Fruit fly (Drosophila melanogaster) whole organism, wandering third instar larva: ENCODE data around the gene Arl1.
A peak's percentile ranks its signal among the peaks of the same experiment; 100 is the strongest.

Experiments used
- Abd-B ChIP-seq: fragments of >200 bp; optimal IDR thresholded peaks from 2 replicates; lab custom pipeline; 2017; ENCODE audit warnings: missing biosample characterization, missing genetic modification characterization
- CG32264 ChIP-seq: fragments of 200-800 bp; sonication (Bioruptor generic); optimal IDR thresholded peaks from 2 replicates; lab custom pipeline; 2016; ENCODE audit warnings: missing biosample characterization, missing genetic modification characterization
- CrebA ChIP-seq: fragments of 200-800 bp; sonication (Bioruptor generic); optimal IDR thresholded peaks from 2 replicates; lab custom pipeline; 2016; ENCODE audit warnings: missing biosample characterization, mild to moderate bottlenecking, missing genetic modification characterization, borderline replicate concordance
- Dfd ChIP-seq: fragments of >200 bp; optimal IDR thresholded peaks from 2 replicates; lab custom pipeline; 2017; ENCODE audit warnings: missing biosample characterization, missing genetic modification characterization
- Dif ChIP-seq: fragments of 200-275, 200-300 bp; sonication (Bioruptor generic); optimal IDR thresholded peaks from 2 replicates; lab custom pipeline; 2018; ENCODE audit warnings: missing biosample characterization, missing genetic modification characterization; ENCODE audit not compliant: partially characterized antibody
- GATAd ChIP-seq: sonication (Bioruptor generic); optimal IDR thresholded peaks from 2 replicates; lab custom pipeline; 2016; ENCODE audit warnings: missing biosample characterization, missing genetic modification characterization
- HLH106 ChIP-seq: fragments of 200-800 bp; optimal IDR thresholded peaks from 3 replicates; lab custom pipeline; 2019; ENCODE audit warnings: missing biosample characterization, mild to moderate bottlenecking, missing genetic modification characterization, moderate library complexity
- Hnf4 ChIP-seq: fragments of 200-800 bp; sonication (Bioruptor generic); optimal IDR thresholded peaks from 2 replicates; lab custom pipeline; 2016; ENCODE audit warnings: missing biosample characterization, mild to moderate bottlenecking, missing genetic modification characterization
- Hr78 ChIP-seq: fragments of >200 bp; optimal IDR thresholded peaks from 2 replicates; lab custom pipeline; 2017; ENCODE audit warnings: missing biosample characterization, missing genetic modification characterization
- Hr83 ChIP-seq: fragments of 200-300 bp; sonication (Bioruptor generic); optimal IDR thresholded peaks from 2 replicates; lab custom pipeline; 2016; ENCODE audit warnings: missing biosample characterization, mild to moderate bottlenecking, missing genetic modification characterization, moderate library complexity; ENCODE audit not compliant: poor library complexity, severe bottlenecking
- Jra ChIP-seq: sonication (Bioruptor generic); optimal IDR thresholded peaks from 2 replicates; lab custom pipeline; 2016; ENCODE audit warnings: missing biosample characterization, missing genetic modification characterization
- Mio ChIP-seq: sonication (Bioruptor generic); optimal IDR thresholded peaks from 2 replicates; lab custom pipeline; 2016; ENCODE audit warnings: missing biosample characterization, missing genetic modification characterization
- Myc ChIP-seq: fragments of >200 bp; optimal IDR thresholded peaks from 2 replicates; lab custom pipeline; 2017
- N ChIP-seq: fragments of >200 bp; optimal IDR thresholded peaks from 2 replicates; lab custom pipeline; 2018; ENCODE audit warnings: missing biosample characterization, missing external identifiers, missing genetic modification characterization
- OdsH ChIP-seq: fragments of 200-800 bp; sonication (Bioruptor generic); optimal IDR thresholded peaks from 2 replicates; lab custom pipeline; 2016; ENCODE audit warnings: missing biosample characterization, mild to moderate bottlenecking, missing genetic modification characterization
- Rel ChIP-seq, 2 experiments: fragments of 200-800 bp; sonication (Bioruptor generic) in 1 of 2; optimal IDR thresholded peaks; 2 replicates in 1 of 2; 3 replicates in 1 of 2; lab custom pipeline; 2016 to 2019; ENCODE audit warnings: mild to moderate bottlenecking in 2 of 2, missing biosample characterization in 2 of 2, missing genetic modification characterization in 2 of 2, moderate library complexity in 1 of 2
- Sp1 ChIP-seq: fragments of 200-800 bp; sonication (Bioruptor generic); optimal IDR thresholded peaks from 3 replicates; lab custom pipeline; 2019; ENCODE audit warnings: missing biosample characterization, mild to moderate bottlenecking, missing genetic modification characterization, moderate library complexity
- Vsx2 ChIP-seq: fragments of 200-300, 225-300 bp; sonication (Bioruptor generic); optimal IDR thresholded peaks from 2 replicates; lab custom pipeline; 2018; ENCODE audit warnings: missing biosample characterization, missing genetic modification characterization; ENCODE audit not compliant: partially characterized antibody
- brk ChIP-seq: fragments of 200-800 bp; sonication (Bioruptor generic); optimal IDR thresholded peaks from 2 replicates; lab custom pipeline; 2016; ENCODE audit warnings: missing biosample characterization, mild to moderate bottlenecking, missing genetic modification characterization
- dl ChIP-seq, 2 experiments: fragments of 175-275, 200-275 bp in 1 of 2; fragments of 200-275 bp in 1 of 2; sonication (Bioruptor generic); optimal IDR thresholded peaks; lab custom pipeline; 2018; ENCODE audit warnings: mild to moderate bottlenecking in 2 of 2, missing biosample characterization in 2 of 2, missing genetic modification characterization in 2 of 2, moderate library complexity in 2 of 2; ENCODE audit not compliant: partially characterized antibody in 2 of 2, insufficient read depth in 1 of 2
- dmrt93B ChIP-seq: fragments of 200-800 bp; sonication (Bioruptor generic); optimal IDR thresholded peaks from 2 replicates; lab custom pipeline; 2018; ENCODE audit warnings: missing biosample characterization, mild to moderate bottlenecking, missing genetic modification characterization
- dsf ChIP-seq: sonication (Bioruptor generic); optimal IDR thresholded peaks from 2 replicates; lab custom pipeline; 2016; ENCODE audit warnings: missing biosample characterization, missing genetic modification characterization, borderline replicate concordance
- ey ChIP-seq: fragments of 200-800 bp; sonication (Bioruptor generic); optimal IDR thresholded peaks from 2 replicates; lab custom pipeline; 2016; ENCODE audit warnings: missing biosample characterization, missing genetic modification characterization
- fru ChIP-seq: fragments of 200-800 bp; sonication (Bioruptor generic); optimal IDR thresholded peaks from 3 replicates; lab custom pipeline; 2016; ENCODE audit warnings: missing biosample characterization, mild to moderate bottlenecking, missing genetic modification characterization
- h ChIP-seq: fragments of 200-800 bp; sonication (Bioruptor generic); optimal IDR thresholded peaks from 3 replicates; lab custom pipeline; 2016; ENCODE audit warnings: missing biosample characterization, mild to moderate bottlenecking, missing genetic modification characterization
- jim ChIP-seq: fragments of 175-275, 200-325 bp; sonication (Bioruptor generic); optimal IDR thresholded peaks from 2 replicates; lab custom pipeline; 2016; ENCODE audit warnings: missing biosample characterization, mild to moderate bottlenecking, missing genetic modification characterization
- lola ChIP-seq: fragments of >200 bp; optimal IDR thresholded peaks from 2 replicates; lab custom pipeline; 2017; ENCODE audit warnings: missing biosample characterization, missing genetic modification characterization
- pan ChIP-seq: fragments of >200 bp; optimal IDR thresholded peaks from 2 replicates; lab custom pipeline; 2017
- psq ChIP-seq: fragments of 200-800 bp; sonication (Bioruptor generic); optimal IDR thresholded peaks from 3 replicates; lab custom pipeline; 2017; ENCODE audit warnings: missing biosample characterization, mild to moderate bottlenecking, missing genetic modification characterization, moderate library complexity
- rgr ChIP-seq: fragments of 200-800 bp; sonication (Bioruptor generic); optimal IDR thresholded peaks from 3 replicates; lab custom pipeline; 2016; ENCODE audit warnings: missing biosample characterization, mild to moderate bottlenecking, missing genetic modification characterization
- sage ChIP-seq: fragments of 200-800 bp; sonication (Bioruptor generic); optimal IDR thresholded peaks from 2 replicates; lab custom pipeline; 2016; ENCODE audit warnings: missing biosample characterization, mild to moderate bottlenecking, missing genetic modification characterization
- sv ChIP-seq: fragments of 200-800 bp; sonication (Bioruptor generic); optimal IDR thresholded peaks from 3 replicates; lab custom pipeline; 2016; ENCODE audit warnings: missing biosample characterization, missing genetic modification characterization
- tai ChIP-seq: sonication (Bioruptor generic); optimal IDR thresholded peaks from 2 replicates; lab custom pipeline; 2016; ENCODE audit warnings: missing biosample characterization, missing genetic modification characterization
- usp ChIP-seq: fragments of >200 bp; optimal IDR thresholded peaks from 2 replicates; lab custom pipeline; 2017; ENCODE audit warnings: missing biosample characterization, missing genetic modification characterization
- woc ChIP-seq: sonication (Bioruptor generic); optimal IDR thresholded peaks from 2 replicates; lab custom pipeline; 2016; ENCODE audit warnings: missing biosample characterization, mild to moderate bottlenecking, missing genetic modification characterization

The Arl1 gene

dm6 chr3L:15952287-15952686 lies 30.6 kb upstream of the Arl1 start:
- TF ChIP-seq psq (GFP tag; lab: Kevin White, UChicago) (no peak), Hr78 (GFP tag; lab: Kevin White, UChicago) (no peak), woc (no peak), Dfd (GFP tag; lab: Kevin White, UChicago) (no peak), HLH106 (no peak), Vsx2 (GFP tag; lab: Kevin White, UChicago) (no peak), pan (lab: Kevin White, UChicago) (no peak), sv (GFP tag; lab: Kevin White, UChicago) (no peak), CrebA (GFP tag; lab: Kevin White, UChicago) (no peak), Hnf4 (GFP tag; lab: Kevin White, UChicago) (no peak), CG32264 (GFP tag; lab: Kevin White, UChicago) (no peak), N (GFP tag; lab: Kevin White, UChicago) (no peak), lola (GFP tag; lab: Kevin White, UChicago) (no peak), dmrt93B (GFP tag; lab: Kevin White, UChicago) (no peak), ey (no peak)

DNA sequence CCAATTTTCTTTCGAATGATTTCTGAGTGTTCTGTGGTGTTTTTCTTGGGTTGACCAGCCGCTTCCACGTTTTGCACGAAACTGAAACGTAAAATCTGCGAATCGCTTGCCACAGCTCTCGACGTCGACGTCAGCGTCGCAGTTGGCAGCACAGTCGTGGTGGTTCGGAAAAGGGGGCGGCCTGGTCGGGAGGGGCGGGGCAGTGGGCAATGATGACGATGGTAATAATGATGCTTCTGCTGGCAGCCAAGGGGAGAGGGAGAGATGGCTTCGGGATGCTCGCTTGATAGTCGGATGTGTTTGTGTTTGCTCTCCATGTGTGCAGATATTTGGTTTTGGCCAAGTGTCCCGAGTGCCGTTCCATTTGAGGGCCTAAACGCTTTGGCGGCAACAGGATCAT lies 30.0 kb upstream of the Arl1 start:
- TF ChIP-seq Vsx2 (GFP tag; lab: Kevin White, UChicago) (no peak), jim (GFP tag; lab: Kevin White, UChicago) (no peak), psq (GFP tag; lab: Kevin White, UChicago) (no peak), sv (GFP tag; lab: Kevin White, UChicago) (no peak), N (GFP tag; lab: Kevin White, UChicago) (no peak), usp (GFP tag; lab: Kevin White, UChicago) (no peak), dmrt93B (GFP tag; lab: Kevin White, UChicago) (no peak), dl (GFP tag; optimal IDR thresholded peaks at IDR 0.05; lab: Kevin White, UChicago; ENCODE audit: insufficient read depth in 1 of 2, partially characterized antibody in 2 of 2) (no peak), Hr83 (GFP tag; lab: Kevin White, UChicago) (no peak)

DNA sequence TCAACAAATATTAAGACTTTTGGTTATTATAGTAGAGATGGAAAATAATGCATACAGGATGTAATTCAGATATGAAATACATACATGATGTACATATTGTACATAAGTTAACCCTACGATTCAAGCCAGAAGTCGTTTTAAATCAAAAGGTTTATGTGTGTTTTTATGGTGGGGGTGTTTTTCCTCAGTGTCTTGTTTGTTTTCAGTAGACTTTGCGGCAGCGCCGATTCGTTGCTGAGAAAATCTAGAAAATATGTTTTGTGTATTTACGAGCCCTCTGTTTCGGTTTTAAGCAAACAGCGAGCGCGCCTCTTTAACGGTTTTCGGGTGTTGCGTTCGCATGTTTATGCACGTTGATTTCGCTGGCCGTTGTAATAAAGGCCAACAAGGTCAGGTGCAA lies 29.0 kb upstream of the Arl1 start:
- no peak for TF ChIP-seq lola (GFP tag; lab: Kevin White, UChicago)
- TF ChIP-seq Hnf4 (GFP tag; lab: Kevin White, UChicago): no peak
- TF ChIP-seq psq (GFP tag; lab: Kevin White, UChicago): no peak
- no peak for TF ChIP-seq CrebA (GFP tag; lab: Kevin White, UChicago)
- no peak for TF ChIP-seq jim (GFP tag; lab: Kevin White, UChicago)
- TF ChIP-seq ey: no peak
- TF ChIP-seq dsf: no peak
- TF ChIP-seq pan (lab: Kevin White, UChicago): no peak
- no peak for TF ChIP-seq Jra
- TF ChIP-seq Hr78 (GFP tag; lab: Kevin White, UChicago): no peak
- TF ChIP-seq Rel (GFP tag; optimal IDR thresholded peaks at IDR 0.05; lab: Kevin White, UChicago): no peak
- no peak for TF ChIP-seq Rel (tag; optimal IDR thresholded peaks at IDR 0.05; lab: Kevin White, UChicago)
- no peak for TF ChIP-seq fru (GFP tag; lab: Kevin White, UChicago)
- TF ChIP-seq Sp1 (GFP tag; lab: Kevin White, UChicago): no peak

DNA sequence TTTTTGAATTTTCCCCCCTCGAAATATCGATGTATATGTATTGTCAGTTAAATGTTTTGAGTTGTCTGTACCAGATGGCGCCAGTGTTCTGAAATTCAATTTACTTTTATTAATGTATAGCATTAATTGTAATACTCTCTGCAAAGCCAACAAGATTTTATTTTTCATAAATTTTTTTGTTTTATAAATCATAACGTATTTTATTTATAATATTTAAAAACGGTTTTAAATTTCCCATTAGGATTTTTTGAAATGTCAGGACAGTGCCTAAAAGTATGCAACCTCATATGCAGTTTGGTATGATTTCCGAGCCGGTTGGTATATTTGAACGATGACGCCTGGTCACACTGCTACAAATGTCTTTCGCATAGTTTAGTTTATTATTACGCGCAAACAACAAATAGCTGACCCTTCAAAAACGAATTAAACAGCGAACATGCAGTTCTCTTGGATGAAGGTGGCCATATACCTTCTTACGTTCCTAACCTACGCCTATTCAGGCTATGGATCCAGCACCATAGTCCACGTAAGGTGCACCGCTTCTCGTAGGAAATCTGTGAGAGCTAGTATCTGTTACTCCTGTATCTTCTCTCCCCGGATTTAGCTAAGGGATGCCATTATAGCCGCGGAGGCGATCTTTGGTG lies 28.0 kb upstream of the Arl1 start, which contains the start of the genes Pka-C3 and GXIVsPLA2:
TSS of gene Pka-C3 (minus strand) at position 14 of the 644 bp plus-strand sequence.
TSS of gene GXIVsPLA2 (plus strand) at position 313 of the 644 bp plus-strand sequence.
- TF ChIP-seq Dif (no peak), Myc (lab: Kevin White, UChicago) (peak; percentile 61), usp (GFP tag; lab: Kevin White, UChicago) (no peak), Abd-B (no peak), dsf (no peak)

- TF ChIP-seq tai (GFP tag; lab: Kevin White, UChicago) (no peak), fru (GFP tag; lab: Kevin White, UChicago) (peak; percentile 77), dl (GFP tag; optimal IDR thresholded peaks at IDR 0.05; lab: Kevin White, UChicago; ENCODE audit: insufficient read depth in 1 of 2, partially characterized antibody in 2 of 2) (no peak), dmrt93B (GFP tag; lab: Kevin White, UChicago) (no peak), Dif (no peak), HLH106 (peak; percentile 58), Hnf4 (GFP tag; lab: Kevin White, UChicago) (no peak), CG32264 (GFP tag; lab: Kevin White, UChicago) (peak; percentile 47), CrebA (GFP tag; lab: Kevin White, UChicago) (no peak), Jra (no peak), rgr (GFP tag; lab: Kevin White, UChicago) (peak; percentile 78), woc (peak; percentile 85), Myc (lab: Kevin White, UChicago) (peak; percentile 88), usp (GFP tag; lab: Kevin White, UChicago) (no peak), pan (lab: Kevin White, UChicago) (no peak), h (peak; percentile 82), OdsH (peak; percentile 46), GATAd (no peak), psq (GFP tag; lab: Kevin White, UChicago) (peak; percentile 51), dsf (no peak), sv (GFP tag; lab: Kevin White, UChicago) (peak; percentile 52), Mio (GFP tag; lab: Kevin White, UChicago) (peak; percentile 10), Abd-B (no peak), sage (GFP tag; lab: Kevin White, UChicago) (no peak), N (GFP tag; lab: Kevin White, UChicago) (no peak), brk (GFP tag; lab: Kevin White, UChicago) (no peak), Hr78 (GFP tag; lab: Kevin White, UChicago) (no peak)
Observed at dm6 chr3L:15956448-15957010, 26.4 kb upstream of the Arl1 start, which contains the start of gene elgi. elgi (plus strand) TSS chr3L:15956550.
